Fruit fly (Drosophila melanogaster) whole organism, embryonic: Measurements from ENCODE around the gene Gcna.

Experiments used
- ATbp ChIP-seq: fragments of 200-800 bp; sonication (Bioruptor generic); optimal IDR thresholded peaks from 2 replicates; lab custom pipeline; 2017; ENCODE audit warnings: missing biosample characterization, mild to moderate bottlenecking, missing genetic modification characterization, missing genetic modification reagents
- Atf6 ChIP-seq: fragments of 200-800 bp; sonication (Bioruptor generic); IDR thresholded peaks from 2 replicates; pipeline ENCODE4 v1.3.6; 2022; ENCODE audit warnings: missing biosample characterization, missing genetic modification characterization
- B-H2 ChIP-seq: fragments of 200-800 bp; sonication (Bioruptor generic); optimal IDR thresholded peaks from 2 replicates; lab custom pipeline; 2018; ENCODE audit warnings: missing biosample characterization, mild to moderate bottlenecking, missing genetic modification characterization
- CG10274 ChIP-seq: fragments of 200-800 bp; sonication (Bioruptor generic); optimal IDR thresholded peaks from 3 replicates; lab custom pipeline; 2017; ENCODE audit warnings: missing biosample characterization, mild to moderate bottlenecking, missing genetic modification characterization
- CG10979 ChIP-seq: fragments of 200-800 bp; sonication (Bioruptor generic); optimal IDR thresholded peaks from 2 replicates; lab custom pipeline; 2018; ENCODE audit warnings: missing biosample characterization, mild to moderate bottlenecking, missing genetic modification characterization, moderate library complexity
- CG12219 ChIP-seq: fragments of 200-800 bp; sonication (Bioruptor generic); optimal IDR thresholded peaks from 3 replicates; lab custom pipeline; 2018; ENCODE audit warnings: missing biosample characterization, mild to moderate bottlenecking, missing genetic modification characterization
- CG1233 ChIP-seq: fragments of 200-800 bp; sonication (Bioruptor generic); optimal IDR thresholded peaks from 4 replicates; lab custom pipeline; 2018; ENCODE audit warnings: missing biosample characterization, mild to moderate bottlenecking, missing genetic modification characterization
- CG13296 ChIP-seq: fragments of 200-800 bp; sonication (Bioruptor generic); optimal IDR thresholded peaks from 3 replicates; lab custom pipeline; 2018; ENCODE audit warnings: missing biosample characterization, mild to moderate bottlenecking, missing genetic modification characterization
- CG13894 ChIP-seq: fragments of 200-800 bp; sonication (Bioruptor generic); optimal IDR thresholded peaks from 3 replicates; lab custom pipeline; 2018; ENCODE audit warnings: missing biosample characterization, mild to moderate bottlenecking, missing genetic modification characterization, moderate library complexity
- CG17912 ChIP-seq: fragments of 200-800 bp; sonication (Bioruptor generic); optimal IDR thresholded peaks from 2 replicates; lab custom pipeline; 2018; ENCODE audit warnings: missing biosample characterization, mild to moderate bottlenecking, missing genetic modification characterization
- CG2712 ChIP-seq: fragments of 200-800 bp; optimal IDR thresholded peaks from 3 replicates; lab custom pipeline; 2019; ENCODE audit warnings: missing biosample characterization, mild to moderate bottlenecking, missing genetic modification characterization, moderate library complexity
- CG30403 ChIP-seq: fragments of 200-800 bp; sonication (Bioruptor generic); optimal IDR thresholded peaks from 3 replicates; lab custom pipeline; 2016; ENCODE audit warnings: missing biosample characterization, missing genetic modification characterization
- CG6854 ChIP-seq: fragments of 200-800 bp; sonication (Bioruptor generic); optimal IDR thresholded peaks from 3 replicates; lab custom pipeline; 2017; ENCODE audit warnings: missing biosample characterization, mild to moderate bottlenecking, missing genetic modification characterization
- CG7357 ChIP-seq: fragments of 200-800 bp; sonication (Bioruptor generic); IDR thresholded peaks from 3 replicates; pipeline ENCODE4 v1.3.6; 2022; ENCODE audit warnings: missing biosample characterization, missing genetic modification characterization
- Doc2 ChIP-seq: fragments of 200-800 bp; sonication (Bioruptor generic); IDR thresholded peaks from 2 replicates; pipeline ENCODE4 v1.3.6; 2022; ENCODE audit warnings: missing biosample characterization, missing genetic modification characterization
- Drgx ChIP-seq: fragments of 200-800 bp; sonication (Bioruptor generic); IDR thresholded peaks from 2 replicates; pipeline ENCODE4 v1.3.6; 2022; ENCODE audit warnings: missing biosample characterization, missing genetic modification characterization
- Ets65A ChIP-seq: fragments of 200-800 bp; sonication (Bioruptor generic); peaks from one replicate; lab custom pipeline; 2016; ENCODE audit warnings: missing biosample characterization, missing genetic modification characterization
- Ets97D ChIP-seq: fragments of 200-800 bp; sonication (Bioruptor generic); optimal IDR thresholded peaks from 3 replicates; lab custom pipeline; 2016; ENCODE audit warnings: missing biosample characterization, missing genetic modification characterization
- HHEX ChIP-seq: fragments of 200-800 bp; sonication (Bioruptor generic); optimal IDR thresholded peaks from 3 replicates; lab custom pipeline; 2017; ENCODE audit warnings: missing biosample characterization, mild to moderate bottlenecking, missing genetic modification characterization, missing genetic modification reagents
- Hr3 ChIP-seq: fragments of 200-800 bp; sonication (Bioruptor generic); optimal IDR thresholded peaks from 3 replicates; lab custom pipeline; 2016; ENCODE audit warnings: missing biosample characterization, missing genetic modification characterization
- Hr51 ChIP-seq, 2 experiments: fragments of 200-800 bp; sonication (Bioruptor generic); optimal IDR thresholded peaks; 2 replicates in 1 of 2; 3 replicates in 1 of 2; lab custom pipeline; 2016 to 2018; ENCODE audit warnings: missing biosample characterization in 2 of 2, missing genetic modification characterization in 2 of 2, mild to moderate bottlenecking in 1 of 2, moderate library complexity in 1 of 2
- Max ChIP-seq: fragments of 200-800 bp; sonication (Bioruptor generic); optimal IDR thresholded peaks from 2 replicates; lab custom pipeline; 2016; ENCODE audit warnings: missing biosample characterization, mild to moderate bottlenecking, missing genetic modification characterization
- NFAT ChIP-seq: fragments of 200-800 bp; sonication (Bioruptor generic); IDR thresholded peaks from 2 replicates; pipeline ENCODE4 v1.3.6; 2022; ENCODE audit warnings: missing biosample characterization, missing genetic modification characterization
- Nf-YB ChIP-seq: fragments of 200-800 bp; sonication (Bioruptor generic); optimal IDR thresholded peaks from 3 replicates; lab custom pipeline; 2019; ENCODE audit warnings: missing biosample characterization, mild to moderate bottlenecking, missing genetic modification characterization, moderate library complexity
- Poxn ChIP-seq: fragments of 200-800 bp; sonication (Bioruptor generic); IDR thresholded peaks from 2 replicates; pipeline ENCODE4 v1.3.6; 2022; ENCODE audit warnings: missing biosample characterization, missing genetic modification characterization
- amos ChIP-seq: fragments of 200-800 bp; sonication (Bioruptor generic); IDR thresholded peaks from 2 replicates; pipeline ENCODE4 v1.3.6; 2022; ENCODE audit warnings: missing biosample characterization, missing genetic modification characterization; ENCODE audit not compliant: partially characterized antibody
- az2 ChIP-seq: fragments of 200-800 bp; sonication (Bioruptor generic); optimal IDR thresholded peaks from 3 replicates; lab custom pipeline; 2016; ENCODE audit warnings: missing biosample characterization, missing genetic modification characterization
- cwo ChIP-seq: fragments of 200-800 bp; sonication (Bioruptor generic); optimal IDR thresholded peaks from 3 replicates; lab custom pipeline; 2017; ENCODE audit warnings: missing biosample characterization, missing genetic modification characterization, mild to moderate bottlenecking, moderate library complexity, missing genetic modification reagents
- emc ChIP-seq: fragments of 200-800 bp; sonication (Bioruptor generic); optimal IDR thresholded peaks from 2 replicates; lab custom pipeline; 2016; ENCODE audit warnings: missing biosample characterization, missing genetic modification characterization
- fd3F ChIP-seq: fragments of 200-800 bp; sonication (Bioruptor generic); optimal IDR thresholded peaks from 2 replicates; lab custom pipeline; 2018; ENCODE audit warnings: missing biosample characterization, mild to moderate bottlenecking, missing genetic modification characterization, moderate library complexity
- fd64A ChIP-seq: fragments of 200-800 bp; sonication (Bioruptor generic); optimal IDR thresholded peaks from 3 replicates; lab custom pipeline; 2018; ENCODE audit warnings: missing biosample characterization, mild to moderate bottlenecking, missing genetic modification characterization
- fd96Cb ChIP-seq: fragments of 200-800 bp; sonication (Bioruptor generic); optimal IDR thresholded peaks from 2 replicates; lab custom pipeline; 2018; ENCODE audit warnings: missing biosample characterization, mild to moderate bottlenecking, missing genetic modification characterization, moderate library complexity
- fu2 ChIP-seq: fragments of 200-800 bp; sonication (Bioruptor generic); optimal IDR thresholded peaks from 2 replicates; lab custom pipeline; 2016; ENCODE audit warnings: missing biosample characterization, missing genetic modification characterization
- h ChIP-seq: fragments of >200 bp; optimal IDR thresholded peaks from 2 replicates; lab custom pipeline; 2017
- knrl ChIP-seq: fragments of 200-800 bp; sonication (Bioruptor generic); IDR thresholded peaks from 3 replicates; pipeline ENCODE4 v1.3.6; 2022; ENCODE audit warnings: missing biosample characterization, missing genetic modification characterization; ENCODE audit not compliant: partially characterized antibody
- lilli ChIP-seq: fragments of 200-800 bp; sonication (Bioruptor generic); optimal IDR thresholded peaks from 3 replicates; lab custom pipeline; 2016; ENCODE audit warnings: missing biosample characterization, missing genetic modification characterization
- mirr ChIP-seq: fragments of 200-800 bp; sonication (Bioruptor generic); optimal IDR thresholded peaks from 3 replicates; lab custom pipeline; 2018; ENCODE audit warnings: missing biosample characterization, mild to moderate bottlenecking, missing genetic modification characterization
- nerfin-1 ChIP-seq: fragments of 200-800 bp; sonication (Bioruptor generic); optimal IDR thresholded peaks from 3 replicates; lab custom pipeline; 2019; ENCODE audit warnings: missing biosample characterization, mild to moderate bottlenecking, missing genetic modification characterization, moderate library complexity
- org-1 ChIP-seq: fragments of 200-800 bp; sonication (Bioruptor generic); optimal IDR thresholded peaks from 2 replicates; lab custom pipeline; 2017; ENCODE audit warnings: missing biosample characterization, missing genetic modification characterization
- pan ChIP-seq, 4 experiments: fragments of >200 bp in 3 of 4; fragments of 200-800 bp in 1 of 4; sonication (Bioruptor generic) in 1 of 4; optimal IDR thresholded peaks in 3 of 4; IDR thresholded peaks in 1 of 4; 2 replicates each; pipeline versions ENCODE4 v1.3.6 to Lab custom; 2017 to 2022; ENCODE audit warnings: missing biosample characterization in 2 of 4, missing genetic modification characterization in 2 of 4, mixed read lengths in 1 of 4
- prd ChIP-seq, 3 experiments: fragments of >200 bp in 2 of 3; fragments of 200-800 bp in 1 of 3; sonication (Bioruptor generic) in 1 of 3; optimal IDR thresholded peaks in 2 of 3; IDR thresholded peaks in 1 of 3; 2 replicates in 2 of 3; 3 replicates in 1 of 3; pipeline versions ENCODE4 v1.3.6 to Lab custom; 2017 to 2022; ENCODE audit warnings: missing biosample characterization in 1 of 3, missing genetic modification characterization in 1 of 3
- pros ChIP-seq: fragments of 200-800 bp; sonication (Bioruptor generic); optimal IDR thresholded peaks from 3 replicates; lab custom pipeline; 2019; ENCODE audit warnings: missing biosample characterization, mild to moderate bottlenecking, missing genetic modification characterization, moderate library complexity
- rib ChIP-seq: fragments of 200-800 bp; sonication (Bioruptor generic); IDR thresholded peaks from 2 replicates; pipeline ENCODE4 v1.3.6; 2022; ENCODE audit warnings: missing biosample characterization, missing genetic modification characterization
- sc ChIP-seq, 3 experiments: fragments of >200 bp in 2 of 3; fragments of 200-800 bp in 1 of 3; sonication (Bioruptor generic) in 1 of 3; optimal IDR thresholded peaks; 2 replicates in 2 of 3; 3 replicates in 1 of 3; lab custom pipeline; 2017; ENCODE audit warnings: mild to moderate bottlenecking in 1 of 3, missing biosample characterization in 1 of 3, missing genetic modification characterization in 1 of 3, missing genetic modification reagents in 1 of 3
- schlank ChIP-seq: fragments of 200-800 bp; sonication (Bioruptor generic); optimal IDR thresholded peaks from 2 replicates; lab custom pipeline; 2018; ENCODE audit warnings: missing biosample characterization, mild to moderate bottlenecking, missing genetic modification characterization
- scrt ChIP-seq: fragments of 200-800 bp; sonication (Bioruptor generic); optimal IDR thresholded peaks from 2 replicates; lab custom pipeline; 2018; ENCODE audit warnings: missing biosample characterization, mild to moderate bottlenecking, missing genetic modification characterization, moderate library complexity
- sens ChIP-seq: fragments of 200-800 bp; sonication (Bioruptor generic); peaks from one replicate; lab custom pipeline; 2016; ENCODE audit warnings: missing biosample characterization, missing genetic modification characterization
- sisA ChIP-seq: fragments of 200-800 bp; sonication (Bioruptor generic); IDR thresholded peaks from 2 replicates; pipeline ENCODE4 v1.3.6; 2022; ENCODE audit warnings: missing biosample characterization, missing genetic modification characterization
- vfl ChIP-seq: fragments of 200-800 bp; sonication (Bioruptor generic); optimal IDR thresholded peaks from 2 replicates; lab custom pipeline; 2016; ENCODE audit warnings: missing biosample characterization, missing genetic modification characterization

Gcna gene

dm6 chrX:1880139-1880556 is 14.5 kb upstream of the Gcna start, which contains the start of gene Coa8 (continued):
- no peak for TF ChIP-seq CG13894 (tag; lab: Kevin White, UChicago)
- no peak for TF ChIP-seq pan (optimal IDR thresholded peaks at IDR 0.05; lab: Kevin White, UChicago)
- peak in 1 of 2 experiments; percentile 54 for TF ChIP-seq pan (GFP tag; optimal IDR thresholded peaks at IDR 0.05 in 1 of 2, IDR thresholded peaks at IDR 0.05 in 1 of 2)
- TF ChIP-seq CG6854 (GFP tag; lab: Kevin White, UChicago), result no peak
- TF ChIP-seq fd3F (GFP tag; lab: Kevin White, UChicago), result no peak
- TF ChIP-seq sc (optimal IDR thresholded peaks at IDR 0.05; lab: Kevin White, UChicago), result no peak
- no peak for TF ChIP-seq sc (GFP tag; optimal IDR thresholded peaks at IDR 0.05; lab: Kevin White, UChicago)
- no peak for TF ChIP-seq fd64A (GFP tag; lab: Kevin White, UChicago)
- TF ChIP-seq CG10979 (tag; lab: Kevin White, UChicago), result no peak
- no peak for TF ChIP-seq prd (optimal IDR thresholded peaks at IDR 0.05; lab: Kevin White, UChicago)
- peak; percentile 61 for TF ChIP-seq prd (GFP tag; IDR thresholded peaks at IDR 0.05; lab: Robert Waterston, UW)
- TF ChIP-seq B-H2, result peak; percentile 9
- no peak for TF ChIP-seq pros (GFP tag; lab: Kevin White, UChicago)
- TF ChIP-seq cwo (GFP tag; lab: Kevin White, UChicago), result no peak
- TF ChIP-seq mirr, result peak; percentile 32
- TF ChIP-seq fu2, result no peak
- TF ChIP-seq NFAT (GFP tag; lab: Robert Waterston, UW), result peak; percentile 31; the same call in 1 of the 2 replicates
- TF ChIP-seq Ets97D (GFP tag; lab: Kevin White, UChicago), result peak; percentile 9
- no peak for TF ChIP-seq scrt (GFP tag; lab: Kevin White, UChicago)
- TF ChIP-seq sens (GFP tag; lab: Kevin White, UChicago), result peak; percentile 81
- TF ChIP-seq CG12219 (GFP tag; lab: Kevin White, UChicago), result no peak
- TF ChIP-seq ATbp (GFP tag; lab: Kevin White, UChicago), result no peak
- peak; percentile 56 for TF ChIP-seq amos
- TF ChIP-seq lilli, result peak; percentile 53
- TF ChIP-seq nerfin-1 (tag; lab: Kevin White, UChicago), result peak; percentile 16
- TF ChIP-seq schlank (tag; lab: Kevin White, UChicago), result no peak
- TF ChIP-seq Poxn (GFP tag; lab: Robert Waterston, UW), result 0 out of 2 replicates have a peak, but pooled peaks have one; percentile 25
- TF ChIP-seq Nf-YB (GFP tag; lab: Kevin White, UChicago), result peak; percentile 4
- TF ChIP-seq Atf6 (GFP tag; lab: Robert Waterston, UW), result peak; percentile 55; the same call in 1 of the 2 replicates
- TF ChIP-seq CG10274 (GFP tag; lab: Kevin White, UChicago), result peak; percentile 19
- TF ChIP-seq CG30403, result peak; percentile 23
- no peak for TF ChIP-seq CG1233 (GFP tag; lab: Kevin White, UChicago)
- no peak for TF ChIP-seq h (lab: Kevin White, UChicago)
- no peak for TF ChIP-seq az2 (GFP tag; lab: Kevin White, UChicago)
- TF ChIP-seq vfl (GFP tag; lab: Kevin White, UChicago), result no peak
- 0 out of 3 replicates have a peak, but pooled peaks have one; percentile 5 for TF ChIP-seq CG7357
- TF ChIP-seq Ets65A (GFP tag; lab: Kevin White, UChicago), result peak; percentile 93
- peak; percentile 40 for TF ChIP-seq sisA (GFP tag; lab: Robert Waterston, UW)
- TF ChIP-seq Hr3 (GFP tag; lab: Kevin White, UChicago), result no peak
- TF ChIP-seq Hr51 (GFP tag; optimal IDR thresholded peaks at IDR 0.05; lab: Kevin White, UChicago), result peak in 1 of 2 experiments; percentile 34
- peak; percentile 31 for TF ChIP-seq CG13296 (GFP tag; lab: Kevin White, UChicago)
- peak; percentile 63; the same call in 2 of the 3 replicates for TF ChIP-seq knrl (GFP tag; lab: Robert Waterston, UW)
- no peak for TF ChIP-seq HHEX
- TF ChIP-seq rib (GFP tag; lab: Robert Waterston, UW), result no peak
- TF ChIP-seq Doc2, result no peak
- peak; percentile 12 for TF ChIP-seq Max
- TF ChIP-seq fd96Cb (tag; lab: Kevin White, UChicago), result no peak
- no peak for TF ChIP-seq emc
- TF ChIP-seq CG17912, result no peak
- TF ChIP-seq Drgx (GFP tag; lab: Robert Waterston, UW), result peak; percentile 46; the same call in 1 of the 2 replicates
- no peak for TF ChIP-seq org-1
- TF ChIP-seq CG2712 (tag; lab: Kevin White, UChicago), result peak; percentile 22
